Worm (Caenorhabditis elegans) whole organism, L1 larva: ENCODE data around the gene nas-24.

Source experiments
- C16A3.4 ChIP-seq: fragments of 150-350 bp; optimal IDR thresholded peaks from 2 replicates; lab custom pipeline; 2014; ENCODE audit warnings: missing biosample characterization, missing genetic modification characterization
- ama-1 ChIP-seq: fragments of 150-350 bp; optimal IDR thresholded peaks from 2 replicates; lab custom pipeline; 2014
- ces-1 ChIP-seq: fragments of 150-350 bp; optimal IDR thresholded peaks from 2 replicates; lab custom pipeline; 2014; ENCODE audit warnings: missing biosample characterization, missing genetic modification reagents, missing genetic modification characterization
- elt-3 ChIP-seq, 6 experiments: fragments of 150-350 bp in 1 of 6; sonication (generic microtip); optimal IDR thresholded peaks; 2 replicates each; lab custom pipeline; 2017 to 2018; ENCODE audit warnings: missing biosample characterization in 6 of 6, missing genetic modification characterization in 6 of 6, inconsistent platforms in 1 of 6
- ets-5 ChIP-seq: fragments of 200-800 bp; sonication (Bioruptor generic); IDR thresholded peaks from 2 replicates; pipeline ENCODE4 v1.3.6; 2022; ENCODE audit warnings: missing genetic modification characterization, missing compliant biosample characterization
- hpl-2 ChIP-seq: fragments of 150-350 bp; optimal IDR thresholded peaks from 2 replicates; lab custom pipeline; 2014; ENCODE audit warnings: missing biosample characterization, missing genetic modification reagents, missing genetic modification characterization
- jun-1 ChIP-seq: fragments of 150-350 bp; optimal IDR thresholded peaks from 2 replicates; lab custom pipeline; 2014; ENCODE audit warnings: missing biosample characterization, missing genetic modification reagents, missing genetic modification characterization
- lin-14 ChIP-seq: fragments of 200-800 bp; sonication (Bioruptor generic); optimal IDR thresholded peaks from 2 replicates; lab custom pipeline; 2018; ENCODE audit warnings: mild to moderate bottlenecking, missing genetic modification characterization, moderate library complexity, missing compliant biosample characterization
- snpc-4 ChIP-seq: fragments of 150-350 bp; optimal IDR thresholded peaks from 2 replicates; lab custom pipeline; 2014; ENCODE audit warnings: missing biosample characterization, missing genetic modification characterization
- sptf-1 ChIP-seq: fragments of 150-350 bp; optimal IDR thresholded peaks from 2 replicates; lab custom pipeline; 2014; ENCODE audit warnings: missing biosample characterization, missing genetic modification characterization
- swsn-7 ChIP-seq: sonication (generic microtip); optimal IDR thresholded peaks from 2 replicates; lab custom pipeline; 2016; ENCODE audit warnings: missing genetic modification characterization, missing compliant biosample characterization
- unc-62 ChIP-seq: fragments of 150-350 bp; optimal IDR thresholded peaks from 2 replicates; lab custom pipeline; 2014; ENCODE audit warnings: missing biosample characterization, missing genetic modification reagents, missing genetic modification characterization

- peak; percentile 73 for TF ChIP-seq snpc-4
- TF ChIP-seq lin-14: peak; percentile 88
- peak; percentile 50 for TF ChIP-seq jun-1
- TF ChIP-seq elt-3 (tag; optimal IDR thresholded peaks at IDR 0.05; lab: Kevin White, UChicago): peak in 1 of 6 experiments; percentile 75
- no peak for TF ChIP-seq unc-62 (GFP tag; lab: Kevin White, UChicago)
- no peak for TF ChIP-seq ets-5 (GFP tag; lab: Robert Waterston, UW)
- peak; percentile 85 for TF ChIP-seq swsn-7 (tag; lab: Kevin White, UChicago)
- TF ChIP-seq hpl-2 (GFP tag; lab: Kevin White, UChicago): no peak
- TF ChIP-seq ama-1: no peak
- no peak for TF ChIP-seq ces-1
- TF ChIP-seq C16A3.4: peak; percentile 78
- no peak for TF ChIP-seq sptf-1 (tag; lab: Kevin White, UChicago)
Observed at ce11 chrV:13818824-13819408, 49.7 kb downstream of the nas-24 start, which contains the start of gene sel-10.
